Fruit fly (Drosophila melanogaster): ENCODE data around the gene Mettl14.

The Mettl14 gene

dm6 chr2L:8274958-8275584 lies 33.2 kb upstream of the Mettl14 start (continued):
- TF ChIP-seq CG6276 (GFP tag; optimal IDR thresholded peaks at IDR 0.05) (peak; percentile 76), fd59A (GFP tag; optimal IDR thresholded peaks at IDR 0.05) (peak; percentile 30), dac (GFP tag; optimal IDR thresholded peaks at IDR 0.05) (peak; percentile 36), CG8319 (GFP tag; optimal IDR thresholded peaks at IDR 0.05) (peak; percentile 6), eg (GFP tag; IDR thresholded peaks at IDR 0.05) (peak; percentile 87), Eip93F (GFP tag; optimal IDR thresholded peaks at IDR 0.05) (no peak), CG3919 (GFP tag; optimal IDR thresholded peaks at IDR 0.05) (peak; percentile 58), fd85E (GFP tag; optimal IDR thresholded peaks at IDR 0.05) (no peak), net (GFP tag; optimal IDR thresholded peaks at IDR 0.05) (peak; percentile 53)

- TF ChIP-seq lz (GFP tag; optimal IDR thresholded peaks at IDR 0.05) (no peak), Hr4 (GFP tag; optimal IDR thresholded peaks at IDR 0.05) (no peak), CG1621 (tag; optimal IDR thresholded peaks at IDR 0.05) (no peak), fkh (GFP tag; optimal IDR thresholded peaks at IDR 0.05) (peak; percentile 82)
Observed at dm6 chr2L:8276287-8276686, 31.9 kb upstream of the Mettl14 start.

- no peak for TF ChIP-seq achi (GFP tag; optimal IDR thresholded peaks at IDR 0.05)
- no peak for TF ChIP-seq CG15336 (GFP tag; IDR thresholded peaks at IDR 0.05)
- TF ChIP-seq CG3919 (GFP tag; optimal IDR thresholded peaks at IDR 0.05), result no peak
- TF ChIP-seq Hr38 (GFP tag; optimal IDR thresholded peaks at IDR 0.05), result no peak
- TF ChIP-seq vri (GFP tag; optimal IDR thresholded peaks at IDR 0.05), result no peak
- TF ChIP-seq CG1621 (tag; optimal IDR thresholded peaks at IDR 0.05), result no peak
- no peak for TF ChIP-seq CG3032 (tag; optimal IDR thresholded peaks at IDR 0.05)
- no peak for TF ChIP-seq CG16779 (tag; optimal IDR thresholded peaks at IDR 0.05)
- TF ChIP-seq pdm3 (GFP tag; optimal IDR thresholded peaks at IDR 0.05), result no peak
- TF ChIP-seq CG7368 (GFP tag; optimal IDR thresholded peaks at IDR 0.05), result no peak
- no peak for TF ChIP-seq CG11294 (GFP tag; IDR thresholded peaks at IDR 0.05)
- TF ChIP-seq Sox102F (GFP tag; optimal IDR thresholded peaks at IDR 0.05), result no peak
- TF ChIP-seq CG6808 (GFP tag; optimal IDR thresholded peaks at IDR 0.05), result no peak
- no peak for TF ChIP-seq Ets96B (tag; optimal IDR thresholded peaks at IDR 0.05)
- TF ChIP-seq Met (GFP tag; optimal IDR thresholded peaks at IDR 0.05), result no peak
- TF ChIP-seq CG8119 (GFP tag; IDR thresholded peaks at IDR 0.05), result no peak
- TF ChIP-seq CG11762 (GFP tag; optimal IDR thresholded peaks at IDR 0.05; ENCODE audit: insufficient read depth), result no peak
Observed at dm6 chr2L:8276880-8277279, 31.3 kb upstream of the Mettl14 start.

dm6 chr2L:8277561-8278201 lies 30.5 kb upstream of the Mettl14 start:
- peak; percentile 98 for TF ChIP-seq Eip93F (GFP tag; optimal IDR thresholded peaks at IDR 0.05)
- peak; percentile 88 to 98 for TF ChIP-seq salr (GFP tag; optimal IDR thresholded peaks at IDR 0.05)
- peak; percentile 96 for TF ChIP-seq fd59A (GFP tag; optimal IDR thresholded peaks at IDR 0.05)
- TF ChIP-seq dac (GFP tag; optimal IDR thresholded peaks at IDR 0.05), result peak; percentile 93
- peak; percentile 96 for TF ChIP-seq fd85E (GFP tag; optimal IDR thresholded peaks at IDR 0.05)
- TF ChIP-seq CG6792 (GFP tag; optimal IDR thresholded peaks at IDR 0.05), result peak; percentile 99
- peak; percentile 96 for TF ChIP-seq CG16779 (tag; optimal IDR thresholded peaks at IDR 0.05)
- peak; percentile 99 for TF ChIP-seq CG10631 (GFP tag; optimal IDR thresholded peaks at IDR 0.05)
- peak; percentile 100 for TF ChIP-seq eg (GFP tag; IDR thresholded peaks at IDR 0.05)
- peak; percentile 99 for TF ChIP-seq CG6163 (GFP tag; IDR thresholded peaks at IDR 0.05)
- peak; percentile 99 for TF ChIP-seq Met (GFP tag; optimal IDR thresholded peaks at IDR 0.05)
- peak; percentile 98 for TF ChIP-seq CG7368 (GFP tag; optimal IDR thresholded peaks at IDR 0.05)
- peak; percentile 99 for TF ChIP-seq Lpt (GFP tag; optimal IDR thresholded peaks at IDR 0.05)
- peak; percentile 100 for TF ChIP-seq CG8119 (GFP tag; IDR thresholded peaks at IDR 0.05)
- TF ChIP-seq CG32006 (GFP tag; optimal IDR thresholded peaks at IDR 0.05), result peak; percentile 99
- peak; percentile 99 for TF ChIP-seq Hr4 (GFP tag; optimal IDR thresholded peaks at IDR 0.05)
- TF ChIP-seq Ets21C (GFP tag; optimal IDR thresholded peaks at IDR 0.05), result peak; percentile 91
- TF ChIP-seq CG31627 (GFP tag; optimal IDR thresholded peaks at IDR 0.05), result peak; percentile 96
- TF ChIP-seq fkh (GFP tag; optimal IDR thresholded peaks at IDR 0.05), result peak; percentile 65
- peak; percentile 99 for TF ChIP-seq net (GFP tag; optimal IDR thresholded peaks at IDR 0.05)
- TF ChIP-seq CG4318 (GFP tag; optimal IDR thresholded peaks at IDR 0.05), result peak; percentile 95
- peak; percentile 99 for TF ChIP-seq pdm3 (GFP tag; optimal IDR thresholded peaks at IDR 0.05)
- peak; percentile 99 for TF ChIP-seq topi (GFP tag; optimal IDR thresholded peaks at IDR 0.05)
- peak; percentile 95 for TF ChIP-seq CG11902 (GFP tag; optimal IDR thresholded peaks at IDR 0.05)
- TF ChIP-seq ss (GFP tag; optimal IDR thresholded peaks at IDR 0.05), result peak; percentile 97 to 98
- TF ChIP-seq CG1621 (tag; optimal IDR thresholded peaks at IDR 0.05), result peak; percentile 94
- peak; percentile 98 for TF ChIP-seq CG11762 (GFP tag; optimal IDR thresholded peaks at IDR 0.05; ENCODE audit: insufficient read depth)
- peak; percentile 99 for TF ChIP-seq Gug (GFP tag; IDR thresholded peaks at IDR 0.05)
- TF ChIP-seq spab (GFP tag; optimal IDR thresholded peaks at IDR 0.05), result peak; percentile 98
- TF ChIP-seq Sox102F (GFP tag; optimal IDR thresholded peaks at IDR 0.05), result peak; percentile 99

Measured in whole organism, prepupa.